Worm (Caenorhabditis elegans): ENCODE results near the gene slc-46A.

- TF ChIP-seq W03F9.2 (tag; optimal IDR thresholded peaks at IDR 0.05) = no peak
- no peak for TF ChIP-seq dao-5 (tag; optimal IDR thresholded peaks at IDR 0.05)
Measured at ce11 chrIV:5374321-5374720, 55.3 kb downstream of the slc-46A start.

Measured in whole organism, L4/young adult.